Worm (Caenorhabditis elegans): ENCODE results near the gene C36A4.11.

ce11 chrIII:3874492-3874891 lies 34.1 kb downstream of the C36A4.11 start:
- TF ChIP-seq zip-8 (tag; optimal IDR thresholded peaks at IDR 0.05) (no peak), sem-2 (GFP tag; optimal IDR thresholded peaks at IDR 0.05) (no peak), lin-13 (tag; optimal IDR thresholded peaks at IDR 0.05) (no peak)
